Fruit fly (Drosophila melanogaster): ENCODE results near the gene Nup93-2.

The Nup93-2 gene

dm6 chr3R:14893791-14894782, 4.1 kb downstream of the Nup93-2 start, which contains the start of gene Dph2 (continued):
- TF ChIP-seq CG12942 (GFP tag; optimal IDR thresholded peaks at IDR 0.05) (peak; percentile 44), TFAM (GFP tag; optimal IDR thresholded peaks at IDR 0.05) (no peak), CG4730 (GFP tag; IDR thresholded peaks at IDR 0.05) (peak; percentile 81), Hr78 (GFP tag; optimal IDR thresholded peaks at IDR 0.05) (no peak), Hmx (GFP tag; optimal IDR thresholded peaks at IDR 0.05) (no peak), CG13894 (tag; optimal IDR thresholded peaks at IDR 0.05) (peak; percentile 74), HmgZ (tag; optimal IDR thresholded peaks at IDR 0.05) (peak; percentile 70), ERR (GFP tag; optimal IDR thresholded peaks at IDR 0.05) (no peak), Atf3 (GFP tag; optimal IDR thresholded peaks at IDR 0.05) (peak; percentile 6), HLH54F (GFP tag; optimal IDR thresholded peaks at IDR 0.05) (peak; percentile 22), phol (tag; optimal IDR thresholded peaks at IDR 0.05) (peak; percentile 83), Mrtf (GFP tag; IDR thresholded peaks at IDR 0.05) (peak; percentile 47; the same call in 1 of the 3 replicates), sima (GFP tag; optimal IDR thresholded peaks at IDR 0.05) (no peak), ind (GFP tag; optimal IDR thresholded peaks at IDR 0.05) (peak; percentile 52), CG12744 (GFP tag; optimal IDR thresholded peaks at IDR 0.05) (no peak), CG34224 (GFP tag; IDR thresholded peaks at IDR 0.05; ENCODE audit: partially characterized antibody) (no peak), inv (GFP tag; IDR thresholded peaks at IDR 0.05; ENCODE audit: partially characterized antibody) (no peak), pho (GFP tag; optimal IDR thresholded peaks at IDR 0.05) (peak; percentile 53), Spps (tag; optimal IDR thresholded peaks at IDR 0.05) (peak; percentile 63), CG2889 (GFP tag; IDR thresholded peaks at IDR 0.05) (peak; percentile 65; the same call in 2 of the 3 replicates), fd96Cb (tag; optimal IDR thresholded peaks at IDR 0.05) (peak; percentile 71), pb (GFP tag; optimal IDR thresholded peaks at IDR 0.05) (no peak), CG17359 (tag; optimal IDR thresholded peaks at IDR 0.05) (peak; percentile 82), dimm (GFP tag; IDR thresholded peaks at IDR 0.05) (peak; percentile 54; the same call in 1 of the 2 replicates), fd64A (GFP tag; optimal IDR thresholded peaks at IDR 0.05) (no peak), CG9797 (GFP tag; optimal IDR thresholded peaks at IDR 0.05) (no peak), CG17829 (tag; optimal IDR thresholded peaks at IDR 0.05) (peak; percentile 86), unpg (GFP tag; optimal IDR thresholded peaks at IDR 0.05) (peak; percentile 82), Ssrp (tag; optimal IDR thresholded peaks at IDR 0.05) (peak; percentile 79), Ets65A (GFP tag) (peak; percentile 91), wek (GFP tag; optimal IDR thresholded peaks at IDR 0.05) (no peak), CTCF (GFP tag; optimal IDR thresholded peaks at IDR 0.05) (peak; percentile 65), CG8089 (GFP tag; optimal IDR thresholded peaks at IDR 0.05) (no peak), jumu (GFP tag; optimal IDR thresholded peaks at IDR 0.05) (peak; percentile 38), pan (optimal IDR thresholded peaks at IDR 0.05) (no peak), pan (GFP tag; optimal IDR thresholded peaks at IDR 0.05 in 1 of 2, IDR thresholded peaks at IDR 0.05 in 1 of 2) (peak in 1 of 2 experiments; percentile 86), so (GFP tag; IDR thresholded peaks at IDR 0.05) (no peak), Med (GFP tag) (peak; percentile 89), H2.0 (GFP tag; IDR thresholded peaks at IDR 0.05) (peak; percentile 80), CrebB (tag; optimal IDR thresholded peaks at IDR 0.05) (peak; percentile 56), crp (GFP tag; optimal IDR thresholded peaks at IDR 0.05) (no peak), row (GFP tag; IDR thresholded peaks at IDR 0.05) (peak; percentile 91), nerfin-2 (GFP tag; IDR thresholded peaks at IDR 0.05; ENCODE audit: partially characterized antibody) (no peak), ranshi (GFP tag; IDR thresholded peaks at IDR 0.05) (peak; percentile 86), z (GFP tag; IDR thresholded peaks at IDR 0.05) (no peak), CG7357 (GFP tag; IDR thresholded peaks at IDR 0.05) (peak; percentile 37; the same call in 1 of the 3 replicates), da (GFP tag; optimal IDR thresholded peaks at IDR 0.05) (no peak), mld (GFP tag; IDR thresholded peaks at IDR 0.05; ENCODE audit: partially characterized antibody) (no peak), CG18764 (GFP tag; optimal IDR thresholded peaks at IDR 0.05) (peak; percentile 32)

All from whole organism, embryonic.